Fruit fly (Drosophila melanogaster) whole organism, embryonic: Measurements from ENCODE around the gene CG13359.
A peak's percentile ranks its signal among the peaks of the same experiment; 100 is the strongest.

Experiments
- Adf1 ChIP-seq: fragments of 200-800 bp; sonication (Bioruptor generic); IDR thresholded peaks from 2 replicates; pipeline ENCODE4 v1.3.6; 2022; ENCODE audit warnings: missing biosample characterization, missing genetic modification characterization
- BEAF-32 ChIP-seq: fragments of 200-800 bp; sonication (Bioruptor generic); optimal IDR thresholded peaks from 3 replicates; lab custom pipeline; 2017; ENCODE audit warnings: missing biosample characterization, missing genetic modification characterization, mild to moderate bottlenecking, moderate library complexity, missing genetic modification reagents
- Blimp-1 ChIP-seq: fragments of 200-800 bp; sonication (Bioruptor generic); optimal IDR thresholded peaks from 3 replicates; lab custom pipeline; 2018; ENCODE audit warnings: missing biosample characterization, missing genetic modification characterization, mild to moderate bottlenecking, moderate library complexity, missing genetic modification reagents
- CG10147 ChIP-seq: fragments of 200-800 bp; sonication (Bioruptor generic); optimal IDR thresholded peaks from 2 replicates; lab custom pipeline; 2019; ENCODE audit warnings: missing biosample characterization, mild to moderate bottlenecking, missing genetic modification characterization, moderate library complexity
- CG10267 ChIP-seq: fragments of 200-800 bp; sonication (Bioruptor generic); optimal IDR thresholded peaks from 2 replicates; lab custom pipeline; 2018; ENCODE audit warnings: missing biosample characterization, mild to moderate bottlenecking, missing genetic modification characterization, moderate library complexity
- CG11398 ChIP-seq: fragments of 200-800 bp; sonication (Bioruptor generic); optimal IDR thresholded peaks from 2 replicates; lab custom pipeline; 2016; ENCODE audit warnings: missing biosample characterization, missing genetic modification characterization
- CG11723 ChIP-seq: fragments of 200-800 bp; sonication (Bioruptor generic); optimal IDR thresholded peaks from 2 replicates; lab custom pipeline; 2017; ENCODE audit warnings: missing biosample characterization, mild to moderate bottlenecking, missing genetic modification characterization
- CG14050 ChIP-seq: fragments of 200-800 bp; sonication (Bioruptor generic); IDR thresholded peaks from 3 replicates; pipeline ENCODE4 v1.3.6; 2022; ENCODE audit warnings: missing biosample characterization, missing genetic modification characterization
- CG14667 ChIP-seq: fragments of 200-800 bp; sonication (Bioruptor generic); IDR thresholded peaks from 2 replicates; pipeline ENCODE4 v1.3.6; 2022; ENCODE audit warnings: missing biosample characterization, missing genetic modification characterization
- CG15514 ChIP-seq: fragments of 200-800 bp; sonication (Bioruptor generic); optimal IDR thresholded peaks from 3 replicates; lab custom pipeline; 2017; ENCODE audit warnings: missing biosample characterization, missing genetic modification characterization, mild to moderate bottlenecking, moderate library complexity, missing genetic modification reagents
- CG1647 ChIP-seq: fragments of 200-800 bp; sonication (Bioruptor generic); optimal IDR thresholded peaks from 3 replicates; lab custom pipeline; 2016; ENCODE audit warnings: missing biosample characterization, missing genetic modification characterization
- CG18262 ChIP-seq: fragments of 200-800 bp; optimal IDR thresholded peaks from 3 replicates; lab custom pipeline; 2019; ENCODE audit warnings: missing biosample characterization, mild to moderate bottlenecking, missing genetic modification characterization, moderate library complexity
- CG18619 ChIP-seq: fragments of 200-800 bp; sonication (Bioruptor generic); optimal IDR thresholded peaks from 3 replicates; lab custom pipeline; 2017; ENCODE audit warnings: missing biosample characterization, mild to moderate bottlenecking, missing genetic modification characterization
- CG3407 ChIP-seq: fragments of 200-800 bp; sonication (Bioruptor generic); optimal IDR thresholded peaks from 2 replicates; lab custom pipeline; 2018; ENCODE audit warnings: missing biosample characterization, mild to moderate bottlenecking, missing genetic modification characterization
- CG34376 ChIP-seq: fragments of 200-800 bp; sonication (Bioruptor generic); optimal IDR thresholded peaks from 2 replicates; lab custom pipeline; 2018; ENCODE audit warnings: missing biosample characterization, mild to moderate bottlenecking, missing genetic modification characterization
- CG3995 ChIP-seq: fragments of 200-800 bp; sonication (Bioruptor generic); optimal IDR thresholded peaks from 3 replicates; lab custom pipeline; 2016; ENCODE audit warnings: missing biosample characterization, missing genetic modification characterization
- CG4282 ChIP-seq: fragments of 200-800 bp; sonication (Bioruptor generic); optimal IDR thresholded peaks from 2 replicates; lab custom pipeline; 2016; ENCODE audit warnings: missing biosample characterization, missing genetic modification characterization
- CG6175 ChIP-seq: fragments of 200-800 bp; sonication (Bioruptor generic); IDR thresholded peaks from 3 replicates; pipeline ENCODE4 v1.3.6; 2022; ENCODE audit warnings: missing biosample characterization, missing genetic modification characterization
- CG7987 ChIP-seq: fragments of 200-800 bp; sonication (Bioruptor generic); optimal IDR thresholded peaks from 2 replicates; lab custom pipeline; 2018; ENCODE audit warnings: missing biosample characterization, mild to moderate bottlenecking, missing genetic modification characterization, moderate library complexity
- CG9727 ChIP-seq: fragments of 200-800 bp; sonication (Bioruptor generic); optimal IDR thresholded peaks from 3 replicates; lab custom pipeline; 2017; ENCODE audit warnings: missing biosample characterization, mild to moderate bottlenecking, missing genetic modification characterization
- CTCF ChIP-seq: fragments of 200-800 bp; sonication (Bioruptor generic); optimal IDR thresholded peaks from 2 replicates; lab custom pipeline; 2017; ENCODE audit warnings: missing biosample characterization, mild to moderate bottlenecking, missing genetic modification characterization, moderate library complexity
- Ets97D ChIP-seq: fragments of 200-800 bp; sonication (Bioruptor generic); optimal IDR thresholded peaks from 3 replicates; lab custom pipeline; 2016; ENCODE audit warnings: missing biosample characterization, missing genetic modification characterization
- Fer1 ChIP-seq: fragments of 200-800 bp; sonication (Bioruptor generic); optimal IDR thresholded peaks from 2 replicates; lab custom pipeline; 2017; ENCODE audit warnings: missing biosample characterization, mild to moderate bottlenecking, missing genetic modification characterization
- HLH4C ChIP-seq: fragments of 200-800 bp; sonication (Bioruptor generic); IDR thresholded peaks from 3 replicates; pipeline ENCODE4 v1.3.6; 2022; ENCODE audit warnings: missing biosample characterization, missing genetic modification characterization; ENCODE audit not compliant: partially characterized antibody
- Max ChIP-seq: fragments of 200-800 bp; sonication (Bioruptor generic); optimal IDR thresholded peaks from 2 replicates; lab custom pipeline; 2016; ENCODE audit warnings: missing biosample characterization, mild to moderate bottlenecking, missing genetic modification characterization
- Ptx1 ChIP-seq: fragments of 200-800 bp; sonication (Bioruptor generic); IDR thresholded peaks from 2 replicates; pipeline ENCODE4 v1.3.6; 2022; ENCODE audit warnings: missing biosample characterization, missing genetic modification characterization
- Side ChIP-seq: fragments of 200-800 bp; sonication (Bioruptor generic); optimal IDR thresholded peaks from 2 replicates; lab custom pipeline; 2016; ENCODE audit warnings: missing biosample characterization, missing genetic modification characterization
- Sox100B ChIP-seq: fragments of 200-800 bp; sonication (Bioruptor generic); optimal IDR thresholded peaks from 3 replicates; lab custom pipeline; 2018; ENCODE audit warnings: missing biosample characterization, mild to moderate bottlenecking, missing genetic modification characterization
- Sry-β ChIP-seq: fragments of 200-800 bp; sonication (Bioruptor generic); optimal IDR thresholded peaks from 2 replicates; lab custom pipeline; 2018; ENCODE audit warnings: missing biosample characterization, mild to moderate bottlenecking, missing genetic modification characterization, moderate library complexity
- Taf1 ChIP-seq: fragments of 200-800 bp; sonication (Bioruptor generic); IDR thresholded peaks from 2 replicates; pipeline ENCODE4 v1.3.6; 2022; ENCODE audit warnings: missing biosample characterization, missing genetic modification characterization
- Usf ChIP-seq: fragments of 200-800 bp; sonication (Bioruptor generic); optimal IDR thresholded peaks from 2 replicates; lab custom pipeline; 2017; ENCODE audit warnings: missing genotype, missing biosample characterization, missing genetic modification characterization
- bigmax ChIP-seq: fragments of 200-800 bp; sonication (Bioruptor generic); optimal IDR thresholded peaks from 2 replicates; lab custom pipeline; 2018; ENCODE audit warnings: missing biosample characterization, mild to moderate bottlenecking, missing genetic modification characterization
- bowl ChIP-seq: fragments of 200-800 bp; sonication (Bioruptor generic); IDR thresholded peaks from 2 replicates; pipeline ENCODE4 v1.3.6; 2022; ENCODE audit warnings: missing biosample characterization, missing genetic modification characterization
- chn ChIP-seq: fragments of 200-800 bp; sonication (Bioruptor generic); optimal IDR thresholded peaks from 2 replicates; lab custom pipeline; 2016; ENCODE audit warnings: missing biosample characterization, missing genetic modification characterization
- dati ChIP-seq: fragments of 200-800 bp; sonication (Bioruptor generic); IDR thresholded peaks from 2 replicates; pipeline ENCODE4 v1.3.6; 2022; ENCODE audit warnings: missing biosample characterization, missing genetic modification characterization
- dm ChIP-seq: fragments of 200-800 bp; sonication (Bioruptor generic); optimal IDR thresholded peaks from 3 replicates; lab custom pipeline; 2016; ENCODE audit warnings: missing biosample characterization, missing genetic modification characterization
- dpn ChIP-seq, 2 experiments: fragments of 200-800 bp; sonication (Bioruptor generic); optimal IDR thresholded peaks; 3 replicates each; lab custom pipeline; 2016; ENCODE audit warnings: missing biosample characterization in 2 of 2, missing genetic modification characterization in 2 of 2
- eyg ChIP-seq: fragments of 200-800 bp; sonication (Bioruptor generic); optimal IDR thresholded peaks from 3 replicates; lab custom pipeline; 2016; ENCODE audit warnings: missing biosample characterization, missing genetic modification characterization
- fd102C ChIP-seq: fragments of 200-800 bp; sonication (Bioruptor generic); optimal IDR thresholded peaks from 2 replicates; lab custom pipeline; 2018; ENCODE audit warnings: missing biosample characterization, mild to moderate bottlenecking, missing genetic modification characterization, moderate library complexity
- fu2 ChIP-seq: fragments of 200-800 bp; sonication (Bioruptor generic); optimal IDR thresholded peaks from 2 replicates; lab custom pipeline; 2016; ENCODE audit warnings: missing biosample characterization, missing genetic modification characterization
- gcm ChIP-seq: fragments of 200-800 bp; sonication (Bioruptor generic); optimal IDR thresholded peaks from 2 replicates; lab custom pipeline; 2019; ENCODE audit warnings: missing biosample characterization, mild to moderate bottlenecking, missing genetic modification characterization, moderate library complexity
- hbn ChIP-seq: fragments of 200-800 bp; sonication (Bioruptor generic); IDR thresholded peaks from 2 replicates; pipeline ENCODE4 v1.3.6; 2022; ENCODE audit warnings: missing biosample characterization, missing genetic modification characterization; ENCODE audit not compliant: partially characterized antibody
- her ChIP-seq: fragments of 200-800 bp; sonication (Bioruptor generic); optimal IDR thresholded peaks from 2 replicates; lab custom pipeline; 2016; ENCODE audit warnings: missing biosample characterization, missing genetic modification characterization
- kay ChIP-seq: fragments of 200-800 bp; sonication (Bioruptor generic); optimal IDR thresholded peaks from 2 replicates; lab custom pipeline; 2016; ENCODE audit warnings: missing biosample characterization, missing genetic modification characterization
- lbe ChIP-seq: fragments of 200-800 bp; sonication (Bioruptor generic); optimal IDR thresholded peaks from 2 replicates; lab custom pipeline; 2016; ENCODE audit warnings: missing biosample characterization, mild to moderate bottlenecking, missing genetic modification characterization
- nerfin-1 ChIP-seq: fragments of 200-800 bp; sonication (Bioruptor generic); optimal IDR thresholded peaks from 3 replicates; lab custom pipeline; 2019; ENCODE audit warnings: missing biosample characterization, mild to moderate bottlenecking, missing genetic modification characterization, moderate library complexity
- p53 ChIP-seq: fragments of 200-800 bp; sonication (Bioruptor generic); optimal IDR thresholded peaks from 2 replicates; lab custom pipeline; 2016; ENCODE audit warnings: missing biosample characterization, missing genetic modification characterization
- pho ChIP-seq: fragments of 200-800 bp; sonication (Bioruptor generic); optimal IDR thresholded peaks from 2 replicates; lab custom pipeline; 2016; ENCODE audit warnings: missing biosample characterization, missing genetic modification characterization
- salm ChIP-seq: fragments of 200-800 bp; sonication (Bioruptor generic); optimal IDR thresholded peaks from 2 replicates; lab custom pipeline; 2018; ENCODE audit warnings: missing biosample characterization, mild to moderate bottlenecking, missing genetic modification characterization
- vfl ChIP-seq: fragments of 200-800 bp; sonication (Bioruptor generic); optimal IDR thresholded peaks from 2 replicates; lab custom pipeline; 2016; ENCODE audit warnings: missing biosample characterization, missing genetic modification characterization
- vnd ChIP-seq: fragments of 200-800 bp; sonication (Bioruptor generic); IDR thresholded peaks from 3 replicates; pipeline ENCODE4 v1.3.6; 2022; ENCODE audit warnings: missing biosample characterization, missing genetic modification characterization; ENCODE audit not compliant: partially characterized antibody

The CG13359 gene

dm6 chrX:771431-772064, 31.7 kb downstream of the CG13359 start (continued):
- TF ChIP-seq nerfin-1 (tag; lab: Kevin White, UChicago) (no peak), pho (GFP tag; lab: Kevin White, UChicago) (no peak), CG10267 (tag; lab: Kevin White, UChicago) (peak; percentile 48), chn (peak; percentile 51), Ptx1 (GFP tag; lab: Robert Waterston, UW) (0 out of 2 replicates have a peak, but pooled peaks have one; percentile 41), CG6175 (no peak), CG4282 (GFP tag; lab: Kevin White, UChicago) (no peak), CG18262 (tag; lab: Kevin White, UChicago) (peak; percentile 46), Usf (no peak), CG11723 (GFP tag; lab: Kevin White, UChicago) (no peak), hbn (no peak), kay (GFP tag; lab: Kevin White, UChicago) (no peak), salm (tag; lab: Kevin White, UChicago) (no peak), bigmax (GFP tag; lab: Kevin White, UChicago) (no peak), BEAF-32 (no peak), CG3407 (GFP tag; lab: Kevin White, UChicago) (no peak), CTCF (GFP tag; lab: Kevin White, UChicago) (no peak), CG7987 (GFP tag; lab: Kevin White, UChicago) (no peak), CG9727 (GFP tag; lab: Kevin White, UChicago) (peak; percentile 31), p53 (GFP tag; lab: Kevin White, UChicago) (no peak), Max (GFP tag; lab: Kevin White, UChicago) (no peak), vnd (GFP tag; lab: Robert Waterston, UW) (no peak), bowl (no peak), CG18619 (GFP tag; lab: Kevin White, UChicago) (no peak), gcm (GFP tag; lab: Kevin White, UChicago) (peak; percentile 35), Blimp-1 (GFP tag; lab: Kevin White, UChicago) (peak; percentile 56), vfl (no peak), Adf1 (no peak), Sry-β (GFP tag; lab: Kevin White, UChicago) (no peak), her (GFP tag; lab: Kevin White, UChicago) (no peak), CG14667 (GFP tag; lab: Robert Waterston, UW) (no peak), HLH4C (GFP tag; lab: Robert Waterston, UW) (no peak), dati (no peak), Side (GFP tag; lab: Kevin White, UChicago) (peak; percentile 6), Fer1 (GFP tag; lab: Kevin White, UChicago) (no peak), CG34376 (GFP tag; lab: Kevin White, UChicago) (no peak), Ets97D (no peak), CG10147 (GFP tag; lab: Kevin White, UChicago) (no peak), dm (GFP tag; lab: Kevin White, UChicago) (no peak), CG11398 (no peak), Taf1 (GFP tag; lab: Robert Waterston, UW) (no peak), CG1647 (GFP tag; lab: Kevin White, UChicago) (no peak), lbe (no peak), fu2 (GFP tag; lab: Kevin White, UChicago) (no peak), CG3995 (GFP tag; lab: Kevin White, UChicago) (no peak), dpn (GFP tag; optimal IDR thresholded peaks at IDR 0.05; lab: Kevin White, UChicago) (peak; percentile 20 to 45), CG14050 (0 out of 3 replicates have a peak, but pooled peaks have one; percentile 35), eyg (no peak), CG15514 (no peak), Sox100B (GFP tag; lab: Kevin White, UChicago) (peak; percentile 1), fd102C (GFP tag; lab: Kevin White, UChicago) (no peak)
